Fruit fly (Drosophila melanogaster) whole organism, prepupa: ENCODE results near the gene CG2901.

Experiments used
- CG10631 ChIP-seq: fragments of 200-800 bp; sonication (Bioruptor generic); optimal IDR thresholded peaks from 2 replicates; lab custom pipeline; 2016; ENCODE audit warnings: missing biosample characterization, missing genetic modification characterization
- CG11294 ChIP-seq: fragments of 200-800 bp; sonication (Bioruptor generic); IDR thresholded peaks from 2 replicates; pipeline ENCODE4 v1.3.6; 2022; ENCODE audit warnings: missing biosample characterization, missing genetic modification characterization
- CG11902 ChIP-seq: fragments of 200-800 bp; sonication (Bioruptor generic); optimal IDR thresholded peaks from 3 replicates; lab custom pipeline; 2016; ENCODE audit warnings: missing biosample characterization, missing genetic modification characterization
- CG15336 ChIP-seq: fragments of 200-800 bp; sonication (Bioruptor generic); IDR thresholded peaks from 2 replicates; pipeline ENCODE4 v1.3.6; 2022; ENCODE audit warnings: missing biosample characterization, missing genetic modification characterization
- CG1621 ChIP-seq: fragments of 200-800 bp; sonication (Bioruptor generic); optimal IDR thresholded peaks from 3 replicates; lab custom pipeline; 2018; ENCODE audit warnings: missing biosample characterization, mild to moderate bottlenecking, missing genetic modification characterization
- CG16779 ChIP-seq: fragments of 200-800 bp; sonication (Bioruptor generic); optimal IDR thresholded peaks from 3 replicates; lab custom pipeline; 2017; ENCODE audit warnings: missing biosample characterization, mild to moderate bottlenecking, missing genetic modification characterization
- CG3032 ChIP-seq: fragments of 200-800 bp; optimal IDR thresholded peaks from 2 replicates; lab custom pipeline; 2019; ENCODE audit warnings: missing biosample characterization, mild to moderate bottlenecking, missing genetic modification characterization, moderate library complexity
- CG31627 ChIP-seq: fragments of 200-800 bp; sonication (Bioruptor generic); optimal IDR thresholded peaks from 3 replicates; lab custom pipeline; 2016; ENCODE audit warnings: missing biosample characterization, missing genetic modification characterization
- CG32006 ChIP-seq: fragments of 200-800 bp; sonication (Bioruptor generic); optimal IDR thresholded peaks from 3 replicates; lab custom pipeline; 2017; ENCODE audit warnings: missing biosample characterization, mild to moderate bottlenecking, missing genetic modification characterization
- CG34406 ChIP-seq: fragments of 200-800 bp; sonication (Bioruptor generic); optimal IDR thresholded peaks from 3 replicates; lab custom pipeline; 2016; ENCODE audit warnings: missing biosample characterization, missing genetic modification characterization
- CG3919 ChIP-seq: fragments of 200-800 bp; sonication (Bioruptor generic); optimal IDR thresholded peaks from 3 replicates; lab custom pipeline; 2016; ENCODE audit warnings: missing biosample characterization, missing genetic modification characterization
- CG4318 ChIP-seq: fragments of 200-800 bp; sonication (Bioruptor generic); optimal IDR thresholded peaks from 3 replicates; lab custom pipeline; 2017; ENCODE audit warnings: missing biosample characterization, mild to moderate bottlenecking, missing genetic modification characterization
- CG6163 ChIP-seq: fragments of 200-800 bp; sonication (Bioruptor generic); IDR thresholded peaks from 3 replicates; pipeline ENCODE4 v1.3.6; 2022; ENCODE audit warnings: missing biosample characterization, missing genetic modification characterization
- CG6276 ChIP-seq: fragments of 200-800 bp; sonication (Bioruptor generic); optimal IDR thresholded peaks from 2 replicates; lab custom pipeline; 2017; ENCODE audit warnings: missing biosample characterization, mild to moderate bottlenecking, missing genetic modification characterization
- CG6792 ChIP-seq: fragments of 200-800 bp; sonication (Bioruptor generic); optimal IDR thresholded peaks from 3 replicates; lab custom pipeline; 2016; ENCODE audit warnings: missing biosample characterization, missing genetic modification characterization
- CG7368 ChIP-seq: fragments of 200-800 bp; sonication (Bioruptor generic); optimal IDR thresholded peaks from 3 replicates; lab custom pipeline; 2016; ENCODE audit warnings: missing biosample characterization, missing genetic modification characterization
- CG8119 ChIP-seq: fragments of 200-800 bp; sonication (Bioruptor generic); IDR thresholded peaks from 3 replicates; pipeline ENCODE4 v1.3.6; 2022; ENCODE audit warnings: missing biosample characterization, missing genetic modification characterization
- CG8319 ChIP-seq: fragments of 200-800 bp; sonication (Bioruptor generic); optimal IDR thresholded peaks from 3 replicates; lab custom pipeline; 2016; ENCODE audit warnings: missing biosample characterization, missing genetic modification characterization
- CG8632 ChIP-seq: fragments of 200-800 bp; sonication (Bioruptor generic); optimal IDR thresholded peaks from 3 replicates; lab custom pipeline; 2016; ENCODE audit warnings: missing biosample characterization, missing genetic modification characterization
- CG9139 ChIP-seq: fragments of 200-800 bp; sonication (Bioruptor generic); optimal IDR thresholded peaks from 3 replicates; lab custom pipeline; 2017; ENCODE audit warnings: missing biosample characterization, mild to moderate bottlenecking, missing genetic modification characterization
- Eip75B ChIP-seq: fragments of 200-800 bp; sonication (Bioruptor generic); optimal IDR thresholded peaks from 3 replicates; lab custom pipeline; 2016; ENCODE audit warnings: missing biosample characterization, missing genetic modification characterization
- Eip93F ChIP-seq: fragments of 200-800 bp; sonication (Bioruptor generic); optimal IDR thresholded peaks from 2 replicates; lab custom pipeline; 2016; ENCODE audit warnings: missing biosample characterization, mild to moderate bottlenecking, missing genetic modification characterization
- Ets21C ChIP-seq: fragments of 200-800 bp; sonication (Bioruptor generic); optimal IDR thresholded peaks from 3 replicates; lab custom pipeline; 2016; ENCODE audit warnings: missing biosample characterization, missing genetic modification characterization
- Ets96B ChIP-seq: fragments of 200-800 bp; optimal IDR thresholded peaks from 2 replicates; lab custom pipeline; 2019; ENCODE audit warnings: missing biosample characterization, mild to moderate bottlenecking, missing genetic modification characterization, moderate library complexity
- Hr39 ChIP-seq: fragments of 200-800 bp; sonication (Bioruptor generic); optimal IDR thresholded peaks from 2 replicates; lab custom pipeline; 2016; ENCODE audit warnings: missing biosample characterization, missing genetic modification characterization
- Hr4 ChIP-seq: fragments of 200-800 bp; sonication (Bioruptor generic); optimal IDR thresholded peaks from 3 replicates; lab custom pipeline; 2016; ENCODE audit warnings: missing biosample characterization, missing genetic modification characterization
- Lpt ChIP-seq: fragments of 200-800 bp; sonication (Bioruptor generic); optimal IDR thresholded peaks from 3 replicates; lab custom pipeline; 2016; ENCODE audit warnings: missing biosample characterization, missing genetic modification characterization
- Met ChIP-seq: fragments of 200-800 bp; sonication (Bioruptor generic); optimal IDR thresholded peaks from 3 replicates; lab custom pipeline; 2016; ENCODE audit warnings: missing biosample characterization, missing genetic modification characterization
- OdsH ChIP-seq: fragments of 200-800 bp; sonication (Bioruptor generic); optimal IDR thresholded peaks from 3 replicates; lab custom pipeline; 2016; ENCODE audit warnings: missing biosample characterization, missing genetic modification characterization
- Sox102F ChIP-seq: fragments of 200-800 bp; sonication (Bioruptor generic); optimal IDR thresholded peaks from 2 replicates; lab custom pipeline; 2016; ENCODE audit warnings: missing biosample characterization, mild to moderate bottlenecking, missing genetic modification characterization
- Sox14 ChIP-seq: fragments of 200-800 bp; sonication (Bioruptor generic); optimal IDR thresholded peaks from 3 replicates; lab custom pipeline; 2016; ENCODE audit warnings: missing biosample characterization, missing genetic modification characterization
- Sox15 ChIP-seq: fragments of 200-800 bp; sonication (Bioruptor generic); optimal IDR thresholded peaks from 3 replicates; lab custom pipeline; 2016; ENCODE audit warnings: missing biosample characterization, missing genetic modification characterization
- acj6 ChIP-seq: fragments of 200-800 bp; sonication (Bioruptor generic); optimal IDR thresholded peaks from 3 replicates; lab custom pipeline; 2016; ENCODE audit warnings: missing biosample characterization, missing genetic modification characterization
- cyc ChIP-seq: fragments of 200-800 bp; sonication (Bioruptor generic); optimal IDR thresholded peaks from 3 replicates; lab custom pipeline; 2016; ENCODE audit warnings: missing biosample characterization, missing genetic modification characterization
- dac ChIP-seq: fragments of 200-800 bp; sonication (Bioruptor generic); optimal IDR thresholded peaks from 2 replicates; lab custom pipeline; 2017; ENCODE audit warnings: missing biosample characterization, mild to moderate bottlenecking, missing genetic modification characterization
- dsx ChIP-seq: fragments of 200-800 bp; optimal IDR thresholded peaks from 3 replicates; lab custom pipeline; 2019; ENCODE audit warnings: missing biosample characterization, mild to moderate bottlenecking, missing genetic modification characterization, moderate library complexity; ENCODE audit not compliant: poor library complexity, severe bottlenecking
- eg ChIP-seq: fragments of 200-800 bp; sonication (Bioruptor generic); IDR thresholded peaks from 3 replicates; pipeline ENCODE4 v1.3.6; 2022; ENCODE audit warnings: missing biosample characterization, missing genetic modification characterization
- esn ChIP-seq: fragments of 200-800 bp; sonication (Bioruptor generic); optimal IDR thresholded peaks from 2 replicates; lab custom pipeline; 2016; ENCODE audit warnings: missing biosample characterization, mild to moderate bottlenecking, missing genetic modification characterization, moderate library complexity
- fd59A ChIP-seq: fragments of 200-800 bp; sonication (Bioruptor generic); optimal IDR thresholded peaks from 2 replicates; lab custom pipeline; 2017; ENCODE audit warnings: missing biosample characterization, mild to moderate bottlenecking, missing genetic modification characterization, missing genetic modification reagents
- fd85E ChIP-seq: fragments of 200-800 bp; sonication (Bioruptor generic); optimal IDR thresholded peaks from 3 replicates; lab custom pipeline; 2016; ENCODE audit warnings: missing biosample characterization, missing genetic modification characterization
- fkh ChIP-seq: fragments of 200-800 bp; sonication (Bioruptor generic); optimal IDR thresholded peaks from 3 replicates; lab custom pipeline; 2017; ENCODE audit warnings: missing biosample characterization, mild to moderate bottlenecking, missing genetic modification characterization, moderate library complexity
- lz ChIP-seq: fragments of 200-800 bp; sonication (Bioruptor generic); optimal IDR thresholded peaks from 3 replicates; lab custom pipeline; 2016; ENCODE audit warnings: missing biosample characterization, missing genetic modification characterization
- net ChIP-seq: fragments of 200-800 bp; sonication (Bioruptor generic); optimal IDR thresholded peaks from 3 replicates; lab custom pipeline; 2016; ENCODE audit warnings: missing biosample characterization, missing genetic modification characterization
- pdm3 ChIP-seq: fragments of 200-800 bp; sonication (Bioruptor generic); optimal IDR thresholded peaks from 3 replicates; lab custom pipeline; 2016; ENCODE audit warnings: missing biosample characterization, missing genetic modification characterization
- salr ChIP-seq, 2 experiments: fragments of 200-800 bp; sonication (Bioruptor generic); optimal IDR thresholded peaks; 3 replicates each; lab custom pipeline; 2016 to 2018; ENCODE audit warnings: missing biosample characterization in 2 of 2, missing genetic modification characterization in 2 of 2, mild to moderate bottlenecking in 1 of 2
- spab ChIP-seq: fragments of 200-800 bp; sonication (Bioruptor generic); optimal IDR thresholded peaks from 2 replicates; lab custom pipeline; 2017; ENCODE audit warnings: missing biosample characterization, mild to moderate bottlenecking, missing genetic modification characterization, missing genetic modification reagents
- ss ChIP-seq, 2 experiments: fragments of 200-800 bp; sonication (Bioruptor generic); optimal IDR thresholded peaks; 2 replicates in 1 of 2; 3 replicates in 1 of 2; lab custom pipeline; 2017 to 2018; ENCODE audit warnings: mild to moderate bottlenecking in 2 of 2, missing biosample characterization in 2 of 2, missing genetic modification characterization in 2 of 2, moderate library complexity in 1 of 2
- vri ChIP-seq: fragments of 200-800 bp; sonication (Bioruptor generic); optimal IDR thresholded peaks from 3 replicates; lab custom pipeline; 2016; ENCODE audit warnings: missing biosample characterization, mild to moderate bottlenecking, missing genetic modification characterization

The CG2901 gene

dm6 chrX:3779686-3780407 is 48.1 kb upstream of the CG2901 start (continued):
- TF ChIP-seq CG8632 (GFP tag; lab: Kevin White, UChicago) (no peak), Eip75B (GFP tag; lab: Kevin White, UChicago) (peak; percentile 16), Eip93F (no peak), vri (GFP tag; lab: Kevin White, UChicago) (peak; percentile 21), Hr39 (GFP tag; lab: Kevin White, UChicago) (no peak), esn (GFP tag; lab: Kevin White, UChicago) (peak; percentile 12), salr (GFP tag; optimal IDR thresholded peaks at IDR 0.05; lab: Kevin White, UChicago) (no peak), Ets96B (tag; lab: Kevin White, UChicago) (peak; percentile 43), CG16779 (peak; percentile 32), Sox14 (GFP tag; lab: Kevin White, UChicago) (peak; percentile 34), CG1621 (tag; lab: Kevin White, UChicago) (no peak), OdsH (GFP tag; lab: Kevin White, UChicago) (no peak), Met (GFP tag; lab: Kevin White, UChicago) (peak; percentile 20), CG31627 (no peak)

- TF ChIP-seq CG11294 (GFP tag; lab: Robert Waterston, UW) (no peak), fd59A (no peak), CG1621 (tag; lab: Kevin White, UChicago) (peak; percentile 15), Sox15 (GFP tag; lab: Kevin White, UChicago) (no peak), cyc (GFP tag; lab: Kevin White, UChicago) (no peak), Hr4 (no peak), CG8119 (no peak; the same call in 2 of the 3 replicates), fkh (peak; percentile 30), CG34406 (no peak), vri (GFP tag; lab: Kevin White, UChicago) (peak; percentile 34), fd85E (GFP tag; lab: Kevin White, UChicago) (no peak), dsx (GFP tag; lab: Kevin White, UChicago) (peak; percentile 11), CG3032 (tag; lab: Kevin White, UChicago) (peak; percentile 6), CG6163 (GFP tag; lab: Robert Waterston, UW) (peak; percentile 89), eg (GFP tag; lab: Robert Waterston, UW) (peak; percentile 24; the same call in 1 of the 3 replicates), lz (GFP tag; lab: Kevin White, UChicago) (peak; percentile 15), acj6 (GFP tag; lab: Kevin White, UChicago) (no peak), Sox14 (GFP tag; lab: Kevin White, UChicago) (peak; percentile 63), Sox102F (peak; percentile 42), CG15336 (0 out of 2 replicates have a peak, but pooled peaks have one; percentile 46), ss (GFP tag; optimal IDR thresholded peaks at IDR 0.05; lab: Kevin White, UChicago) (peak; percentile 10 to 40), Ets96B (tag; lab: Kevin White, UChicago) (peak; percentile 4), CG10631 (peak; percentile 19), net (GFP tag; lab: Kevin White, UChicago) (no peak), CG11902 (GFP tag; lab: Kevin White, UChicago) (no peak), CG8632 (GFP tag; lab: Kevin White, UChicago) (no peak), CG7368 (GFP tag; lab: Kevin White, UChicago) (peak; percentile 14), dac (GFP tag; lab: Kevin White, UChicago) (no peak), CG4318 (GFP tag; lab: Kevin White, UChicago) (no peak), CG32006 (GFP tag; lab: Kevin White, UChicago) (no peak), Lpt (GFP tag; lab: Kevin White, UChicago) (no peak), CG8319 (GFP tag; lab: Kevin White, UChicago) (no peak), CG9139 (GFP tag; lab: Kevin White, UChicago) (no peak), CG31627 (no peak), CG6276 (no peak), spab (GFP tag; lab: Kevin White, UChicago) (no peak), CG6792 (GFP tag; lab: Kevin White, UChicago) (no peak), Ets21C (no peak), pdm3 (GFP tag; lab: Kevin White, UChicago) (no peak), Hr39 (GFP tag; lab: Kevin White, UChicago) (no peak), Met (GFP tag; lab: Kevin White, UChicago) (peak; percentile 41), CG3919 (peak; percentile 36)
Measured at dm6 chrX:3780884-3781283, 47.1 kb upstream of the CG2901 start.
